Worm (Caenorhabditis elegans): ENCODE results near the gene ugt-45.

DNA sequence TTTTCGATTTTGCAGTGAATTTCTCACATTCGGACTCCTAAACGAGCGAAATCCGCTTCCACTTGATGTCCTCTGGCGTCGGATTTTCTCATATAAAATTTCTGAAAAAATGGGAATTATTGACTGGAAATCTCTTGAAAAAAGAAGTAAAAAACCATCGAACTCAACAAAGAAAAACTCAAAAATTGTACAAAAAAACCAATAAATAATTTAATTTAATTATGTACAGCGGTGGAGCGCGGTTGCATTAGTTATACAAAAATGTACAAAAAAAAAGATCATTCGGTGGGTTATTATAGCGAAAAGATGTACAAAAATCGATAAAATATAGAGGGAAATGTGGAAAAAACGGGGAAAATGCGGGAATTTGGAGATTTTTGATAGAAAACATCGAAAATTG is 28.2 kb downstream of the ugt-45 start, which contains the start of gene Y37E11AM.4:
- no peak for TF ChIP-seq hnd-1 (tag; optimal IDR thresholded peaks at IDR 0.05)
- TF ChIP-seq aly-1 (tag; optimal IDR thresholded peaks at IDR 0.05): no peak
- TF ChIP-seq ceh-36 (tag; optimal IDR thresholded peaks at IDR 0.05): no peak
- no peak for TF ChIP-seq B0310.2 (tag; optimal IDR thresholded peaks at IDR 0.05)
- TF ChIP-seq ama-1 (optimal IDR thresholded peaks at IDR 0.05): no peak
- no peak for TF ChIP-seq pes-1 (GFP tag; IDR thresholded peaks at IDR 0.05)
- no peak for TF ChIP-seq sea-1 (GFP tag; conservative IDR thresholded peaks at IDR 0.05)
